Fruit fly (Drosophila melanogaster) whole organism, adult: Measurements from ENCODE around the gene frj.

Experiments used
- CG12768 ChIP-seq: fragments of 200-800 bp; sonication (Bioruptor generic); optimal IDR thresholded peaks from 2 replicates; lab custom pipeline; 2017; ENCODE audit warnings: missing biosample characterization, missing genetic modification characterization, mild to moderate bottlenecking, moderate library complexity, missing genetic modification reagents
- CG1620 ChIP-seq: fragments of 200-800 bp; sonication (Bioruptor generic); optimal IDR thresholded peaks from 2 replicates; lab custom pipeline; 2016; ENCODE audit warnings: missing biosample characterization, missing genetic modification characterization
- CG7101 ChIP-seq: fragments of 200-800 bp; sonication (Bioruptor generic); optimal IDR thresholded peaks from 2 replicates; lab custom pipeline; 2018; ENCODE audit warnings: missing biosample characterization, mild to moderate bottlenecking, missing genetic modification characterization, moderate library complexity
- Clk ChIP-seq: fragments of 200-800 bp; sonication (Bioruptor generic); optimal IDR thresholded peaks from 2 replicates; lab custom pipeline; 2017; ENCODE audit warnings: missing biosample characterization, missing genetic modification characterization
- Crg-1 ChIP-seq: fragments of 200-800 bp; sonication (Bioruptor generic); optimal IDR thresholded peaks from 2 replicates; lab custom pipeline; 2016; ENCODE audit warnings: missing biosample characterization, missing genetic modification characterization
- Hr96 ChIP-seq: fragments of 200-800 bp; sonication (Bioruptor generic); optimal IDR thresholded peaks from 2 replicates; lab custom pipeline; 2016; ENCODE audit warnings: missing biosample characterization, missing genetic modification characterization
- Mnt ChIP-seq: fragments of 200-800 bp; sonication (Bioruptor generic); optimal IDR thresholded peaks from 2 replicates; lab custom pipeline; 2016; ENCODE audit warnings: missing biosample characterization, mild to moderate bottlenecking, missing genetic modification characterization
- cic ChIP-seq: fragments of 200-800 bp; sonication (Bioruptor generic); optimal IDR thresholded peaks from 2 replicates; lab custom pipeline; 2017; ENCODE audit warnings: missing biosample characterization, mild to moderate bottlenecking, missing genetic modification characterization, moderate library complexity

dm6 chr2L:6449753-6450152, 6.1 kb upstream of the frj start:
- no peak for TF ChIP-seq Crg-1
- no peak for TF ChIP-seq Clk
- TF ChIP-seq CG12768 (GFP tag; lab: Kevin White, UChicago): no peak
- TF ChIP-seq CG1620 (GFP tag; lab: Kevin White, UChicago): no peak
- TF ChIP-seq Mnt (GFP tag; lab: Kevin White, UChicago): no peak
- TF ChIP-seq cic: no peak
- TF ChIP-seq CG7101 (tag; lab: Kevin White, UChicago): no peak
- no peak for TF ChIP-seq Hr96 (GFP tag; lab: Kevin White, UChicago)
